Fruit fly (Drosophila melanogaster): ENCODE measurements around the gene CG9921.

DNA sequence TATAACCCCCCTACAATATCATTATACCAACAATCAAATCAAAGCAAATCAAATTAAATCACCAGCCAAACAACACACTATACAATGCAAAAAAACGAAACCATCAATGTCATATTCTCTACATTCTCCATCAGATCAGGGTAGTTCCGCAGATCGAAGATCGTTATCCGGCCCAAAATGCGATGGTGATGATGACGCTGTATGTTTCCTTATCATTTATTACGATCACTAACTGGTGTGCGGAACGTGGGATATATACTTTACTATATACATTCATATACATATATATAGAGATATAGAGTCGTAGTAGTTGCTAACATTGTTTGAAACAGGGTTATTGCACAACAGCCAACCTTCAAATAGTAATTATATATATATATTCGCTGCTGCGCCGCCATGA is 52.1 kb downstream of the CG9921 start:
- TF ChIP-seq CG9948 (tag; optimal IDR thresholded peaks at IDR 0.05) (no peak), gl (tag; optimal IDR thresholded peaks at IDR 0.05) (no peak), CG14655 (GFP tag; optimal IDR thresholded peaks at IDR 0.05) (no peak), CG10348 (GFP tag; IDR thresholded peaks at IDR 0.05) (no peak)
